Worm (Caenorhabditis elegans) whole organism, mixed stage, embryonic: ENCODE measurements around the gene Y52E8A.6.

ENCODE experiments used
- blmp-1 ChIP-seq: fragments of 150-350 bp; optimal IDR thresholded peaks from 2 replicates; lab custom pipeline; 2014; ENCODE audit warnings: missing biosample characterization, missing genetic modification characterization
- ces-1 ChIP-seq: fragments of 150-350 bp; optimal IDR thresholded peaks from 2 replicates; lab custom pipeline; 2014; ENCODE audit warnings: missing biosample characterization, missing genetic modification reagents, missing genetic modification characterization
- cnd-1 ChIP-seq: fragments of 200-800 bp; sonication (Bioruptor generic); optimal IDR thresholded peaks from 2 replicates; lab custom pipeline; 2018; ENCODE audit warnings: mild to moderate bottlenecking, missing genetic modification characterization, missing compliant biosample characterization
- elt-1 ChIP-seq: sonication (generic microtip); optimal IDR thresholded peaks from 2 replicates; lab custom pipeline; 2017; ENCODE audit warnings: missing genetic modification characterization, mild to moderate bottlenecking, missing compliant biosample characterization, antibody characterized with exemption, moderate library complexity, borderline replicate concordance; ENCODE audit not compliant: insufficient read depth
- ham-2 ChIP-seq: fragments of 200-800 bp; sonication (Bioruptor generic); optimal IDR thresholded peaks from 2 replicates; lab custom pipeline; 2018; ENCODE audit warnings: mild to moderate bottlenecking, missing genetic modification characterization, missing compliant biosample characterization
- lsy-2 ChIP-seq: fragments of 150-350 bp; optimal IDR thresholded peaks from 2 replicates; lab custom pipeline; 2014; ENCODE audit warnings: missing biosample characterization, missing genetic modification characterization
- nhr-237 ChIP-seq: fragments of 150-350 bp; optimal IDR thresholded peaks from 2 replicates; lab custom pipeline; 2014; ENCODE audit warnings: missing biosample characterization, missing genetic modification characterization
- nhr-28 ChIP-seq: fragments of 150-350 bp; optimal IDR thresholded peaks from 2 replicates; lab custom pipeline; 2014; ENCODE audit warnings: missing biosample characterization, missing genetic modification characterization
- pha-4 ChIP-seq: fragments of 150-350 bp; optimal IDR thresholded peaks from 2 replicates; lab custom pipeline; 2018; ENCODE audit warnings: missing biosample characterization, missing genetic modification reagents, missing genetic modification characterization
- sem-2 ChIP-seq: fragments of 200-800 bp; sonication (Bioruptor generic); optimal IDR thresholded peaks from 2 replicates; lab custom pipeline; 2018; ENCODE audit warnings: mild to moderate bottlenecking, missing genetic modification characterization, missing compliant biosample characterization
- snpc-4 ChIP-seq: fragments of 150-350 bp; optimal IDR thresholded peaks from 2 replicates; lab custom pipeline; 2014; ENCODE audit warnings: missing biosample characterization, missing genetic modification characterization
- unc-39 ChIP-seq: fragments of 150-350 bp; optimal IDR thresholded peaks from 2 replicates; lab custom pipeline; 2014; ENCODE audit warnings: missing biosample characterization, missing genetic modification characterization
- unc-62 ChIP-seq: fragments of 150-350 bp; optimal IDR thresholded peaks from 2 replicates; lab custom pipeline; 2014; ENCODE audit warnings: missing biosample characterization, missing genetic modification reagents, missing genetic modification characterization

DNA sequence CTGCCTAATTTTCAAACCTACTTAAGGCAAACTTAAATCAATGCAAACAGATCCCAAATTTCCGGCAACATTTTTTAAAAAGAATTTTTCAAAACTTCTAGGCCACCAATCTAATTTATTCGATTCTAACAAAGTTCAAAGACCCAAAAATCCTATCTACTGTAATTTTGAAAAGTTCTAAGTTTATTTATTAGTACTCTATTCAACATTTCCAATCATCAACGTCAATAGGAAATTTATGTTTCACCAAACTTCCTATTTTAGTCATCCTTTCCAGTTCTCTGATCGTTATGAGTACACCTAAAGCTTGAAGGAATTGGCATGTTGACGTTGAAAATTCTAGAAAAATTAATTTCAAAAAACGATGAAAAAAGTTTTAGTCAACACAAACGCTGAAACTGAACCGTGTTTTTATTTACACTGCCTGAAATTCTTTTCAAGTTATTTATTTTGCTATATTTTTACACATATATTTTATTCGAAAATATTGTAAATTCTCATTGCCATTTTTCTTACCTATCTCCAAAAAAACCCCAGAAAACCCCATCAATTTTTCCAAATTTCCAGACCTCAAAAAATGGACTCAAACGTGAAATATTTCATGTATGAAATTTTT, 44.0 kb downstream of the Y52E8A.6 start, which contains the start of gene npr-42:
- TF ChIP-seq lsy-2 (tag; lab: Kevin White, UChicago): no peak
- TF ChIP-seq ham-2: no peak
- no peak for TF ChIP-seq unc-62 (GFP tag; lab: Kevin White, UChicago)
- no peak for TF ChIP-seq elt-1 (tag; lab: Kevin White, UChicago)
- TF ChIP-seq pha-4: no peak
- no peak for TF ChIP-seq snpc-4
- no peak for TF ChIP-seq cnd-1
- no peak for TF ChIP-seq blmp-1 (tag; lab: Kevin White, UChicago)
- no peak for TF ChIP-seq nhr-237 (tag; lab: Kevin White, UChicago)
- TF ChIP-seq nhr-28 (tag; lab: Kevin White, UChicago): no peak
- no peak for TF ChIP-seq ces-1 (GFP tag; lab: Kevin White, UChicago)
- no peak for TF ChIP-seq unc-39 (tag; lab: Kevin White, UChicago)
- TF ChIP-seq sem-2 (GFP tag; lab: Kevin White, UChicago): no peak
